Worm (Caenorhabditis elegans): ENCODE data around the gene insc-1.

Gene insc-1

DNA sequence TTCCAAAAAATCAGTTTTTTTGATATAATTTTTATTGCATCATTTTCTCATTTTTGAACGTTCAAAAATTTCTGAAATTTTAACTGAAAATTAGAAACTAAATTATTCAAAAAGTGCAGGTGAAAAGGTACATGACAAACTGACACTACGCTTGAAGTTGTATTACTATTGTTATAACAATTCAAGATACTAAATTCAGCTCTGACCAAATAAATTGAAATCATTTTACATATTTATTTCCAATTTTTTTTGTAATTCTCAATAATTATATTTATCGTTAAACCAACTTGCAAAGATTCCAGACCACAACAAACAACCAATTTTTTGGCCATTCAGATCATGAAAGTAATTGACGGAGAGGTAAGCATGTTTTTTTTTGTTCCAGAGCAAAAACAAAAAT, 26.7 kb downstream of the insc-1 start, which contains the start of gene sre-3:
Gene sre-3, plus strand, starts transcription at position 301 of the 400 bp plus-strand sequence.
- peak; percentile 1 for TF ChIP-seq aha-1 (tag)
- TF ChIP-seq arid-1 (GFP tag; conservative IDR thresholded peaks at IDR 0.05): no peak

DNA sequence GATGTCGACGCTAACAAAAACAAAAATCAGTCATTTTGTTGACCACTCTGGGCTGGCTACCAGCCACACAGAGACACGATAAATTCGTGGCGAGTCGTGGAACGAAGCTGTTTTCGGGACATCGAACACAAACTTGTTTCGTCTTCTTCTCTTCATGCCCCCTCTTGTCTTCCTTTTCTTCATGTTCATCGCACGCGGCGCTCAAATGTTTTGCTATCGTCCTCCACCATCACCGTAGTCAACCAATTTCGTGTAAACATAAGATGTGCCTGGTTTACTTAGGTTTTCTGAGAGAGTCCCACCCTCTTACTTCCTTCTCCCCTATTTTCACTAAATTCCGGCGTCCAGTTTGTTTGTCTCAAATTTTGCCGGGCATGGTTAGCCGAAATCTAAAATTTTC, 31.6 kb downstream of the insc-1 start:
- TF ChIP-seq mdl-1 (tag; optimal IDR thresholded peaks at IDR 0.05) (peak in 1 of 2 experiments; percentile 60), daf-16 (GFP tag; optimal IDR thresholded peaks at IDR 0.05) (peak in 1 of 2 experiments; percentile 29), daf-16 (tag; optimal IDR thresholded peaks at IDR 0.05) (peak; percentile 13), ctbp-1 (GFP tag; IDR thresholded peaks at IDR 0.05) (0 out of 2 replicates have a peak, but pooled peaks have one; percentile 44), saeg-2 (GFP tag; IDR thresholded peaks at IDR 0.05) (no peak), hlh-11 (tag; optimal IDR thresholded peaks at IDR 0.05) (peak; percentile 35), aha-1 (tag) (peak; percentile 45), rbr-2 (tag; optimal IDR thresholded peaks at IDR 0.05) (peak; percentile 27), unc-62 (GFP tag; optimal IDR thresholded peaks at IDR 0.05 in 1 of 2) (peak in 1 of 2 experiments; percentile 57), unc-62 (tag; optimal IDR thresholded peaks at IDR 0.05) (no peak), mxl-3 (GFP tag; optimal IDR thresholded peaks at IDR 0.05) (peak; percentile 48), Y105C5A.15 (GFP tag; IDR thresholded peaks at IDR 0.05) (no peak)

DNA sequence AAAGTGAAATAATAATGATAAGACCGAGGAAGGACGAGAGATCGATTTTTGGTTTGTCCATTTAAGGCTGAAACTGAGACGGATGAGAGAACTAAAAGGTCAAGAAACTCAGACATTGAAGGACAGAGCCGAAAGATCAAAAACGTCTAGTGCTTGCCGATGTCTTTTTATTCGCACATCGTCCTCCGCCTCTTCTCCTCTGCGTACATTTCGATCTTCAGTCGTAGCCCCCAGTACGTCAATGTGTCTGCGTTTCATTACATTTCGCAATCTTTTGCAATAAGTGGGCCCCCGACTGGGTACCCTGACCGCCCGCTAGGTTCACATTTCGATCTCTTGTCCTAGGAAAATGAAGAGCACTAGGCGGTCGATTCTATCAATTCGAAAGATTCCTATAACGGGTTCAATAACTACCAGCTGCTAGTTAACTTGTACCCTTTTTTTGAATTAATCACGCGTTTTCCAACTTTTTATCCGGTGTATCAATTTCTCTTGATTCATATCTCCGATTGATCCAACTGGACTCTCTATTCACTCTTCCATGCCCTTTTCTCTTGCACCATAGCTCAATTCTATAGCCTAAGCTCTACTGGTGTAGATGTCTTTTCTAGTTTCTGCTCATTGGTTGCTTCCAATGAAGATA, 33.5 kb downstream of the insc-1 start:
- no peak for TF ChIP-seq zfp-3 (GFP tag; conservative IDR thresholded peaks at IDR 0.05)
- no peak for TF ChIP-seq R02D3.7 (tag; optimal IDR thresholded peaks at IDR 0.05)
- peak; percentile 67; the same call in 1 of the 2 replicates for TF ChIP-seq nhr-41 (GFP tag; IDR thresholded peaks at IDR 0.05)
- no peak for TF ChIP-seq lin-15B (tag; optimal IDR thresholded peaks at IDR 0.05)
- no peak for TF ChIP-seq aly-2 (tag; optimal IDR thresholded peaks at IDR 0.05)
- TF ChIP-seq nhr-48 (tag; optimal IDR thresholded peaks at IDR 0.05): peak; percentile 81
- no peak for TF ChIP-seq ces-1 (GFP tag; optimal IDR thresholded peaks at IDR 0.05)
- TF ChIP-seq daf-19 (GFP tag; conservative IDR thresholded peaks at IDR 0.05): 0 out of 2 replicates have a peak, but pooled peaks have one; percentile 44
- no peak for TF ChIP-seq vab-7 (GFP tag; IDR thresholded peaks at IDR 0.05)
- no peak for TF ChIP-seq fkh-10 (GFP tag; optimal IDR thresholded peaks at IDR 0.05)
- TF ChIP-seq ztf-11 (tag; optimal IDR thresholded peaks at IDR 0.05): no peak
- TF ChIP-seq zip-2 (tag; optimal IDR thresholded peaks at IDR 0.05): peak; percentile 93
- TF ChIP-seq lin-13 (GFP tag; optimal IDR thresholded peaks at IDR 0.05): peak; percentile 42
- no peak for TF ChIP-seq F10B5.3 (tag; optimal IDR thresholded peaks at IDR 0.05)
- no peak for TF ChIP-seq Y5F2A.4 (GFP tag; optimal IDR thresholded peaks at IDR 0.05)
- TF ChIP-seq nhr-42 (GFP tag; IDR thresholded peaks at IDR 0.05): no peak
- TF ChIP-seq mes-2 (tag; optimal IDR thresholded peaks at IDR 0.05; ENCODE audit: poor library complexity, severe bottlenecking): no peak
- peak; percentile 71 for TF ChIP-seq pqm-1 (tag; optimal IDR thresholded peaks at IDR 0.05)
- no peak for TF ChIP-seq zag-1 (tag; optimal IDR thresholded peaks at IDR 0.05)
- TF ChIP-seq hlh-11 (tag; optimal IDR thresholded peaks at IDR 0.05): peak; percentile 85
- TF ChIP-seq T20F7.1 (GFP tag; optimal IDR thresholded peaks at IDR 0.05): peak; percentile 17
- no peak for TF ChIP-seq gei-8 (GFP tag; optimal IDR thresholded peaks at IDR 0.05)
- TF ChIP-seq tag-97 (GFP tag; IDR thresholded peaks at IDR 0.05): no peak
- peak; percentile 71 for TF ChIP-seq mxl-3 (GFP tag; optimal IDR thresholded peaks at IDR 0.05)
- TF ChIP-seq unc-62 (GFP tag; optimal IDR thresholded peaks at IDR 0.05 in 1 of 2): peak in 1 of 2 experiments; percentile 94
- no peak for TF ChIP-seq unc-62 (tag; optimal IDR thresholded peaks at IDR 0.05)
- TF ChIP-seq lin-29 (GFP tag; IDR thresholded peaks at IDR 0.05): no peak
- peak; percentile 69 for TF ChIP-seq nhr-11 (tag; optimal IDR thresholded peaks at IDR 0.05)
- TF ChIP-seq php-3 (GFP tag; IDR thresholded peaks at IDR 0.05): no peak
- TF ChIP-seq cey-2 (tag; optimal IDR thresholded peaks at IDR 0.05; ENCODE audit: borderline replicate concordance, insufficient read depth): no peak
- no peak for TF ChIP-seq ceh-62 (tag; optimal IDR thresholded peaks at IDR 0.05)
- peak; percentile 44 for TF ChIP-seq rbr-2 (tag; optimal IDR thresholded peaks at IDR 0.05)
- peak; percentile 62 for TF ChIP-seq T26A8.4 (GFP tag; IDR thresholded peaks at IDR 0.05)
- peak in 1 of 2 experiments; percentile 48 for TF ChIP-seq hif-1 (tag; optimal IDR thresholded peaks at IDR 0.05)
- no peak for TF ChIP-seq dpl-1 (GFP tag; optimal IDR thresholded peaks at IDR 0.05)
- no peak for TF ChIP-seq ZK546.5 (tag; optimal IDR thresholded peaks at IDR 0.05)
- TF ChIP-seq mdt-29 (GFP tag; IDR thresholded peaks at IDR 0.05): no peak
- no peak for TF ChIP-seq snpc-1.2 (GFP tag; IDR thresholded peaks at IDR 0.05)
